Worm (Caenorhabditis elegans) whole organism, L4 larva: ENCODE data around the gene C08E3.15.

Experiments
- F26F4.8 ChIP-seq: fragments of 200-800 bp; sonication (Bioruptor generic); conservative IDR thresholded peaks from 2 replicates; pipeline ENCODE4 v1.3.6; 2022; ENCODE audit warnings: missing genetic modification characterization, missing compliant biosample characterization
- F37D6.2 ChIP-seq: sonication (generic microtip); optimal IDR thresholded peaks from 2 replicates; lab custom pipeline; 2016; ENCODE audit warnings: mild to moderate bottlenecking, missing genetic modification characterization, missing compliant biosample characterization
- R02D3.7 ChIP-seq: fragments of 150-350 bp; sonication (generic microtip); optimal IDR thresholded peaks from 3 replicates; lab custom pipeline; 2014; ENCODE audit warnings: missing biosample characterization, missing genetic modification characterization
- T20F7.1 ChIP-seq: fragments of 200-800 bp; sonication (Bioruptor generic); optimal IDR thresholded peaks from 2 replicates; lab custom pipeline; 2018; ENCODE audit warnings: mild to moderate bottlenecking, missing genetic modification characterization, missing compliant biosample characterization
- Y105C5A.15 ChIP-seq: fragments of 200-800 bp; sonication (Bioruptor generic); IDR thresholded peaks from 2 replicates; pipeline ENCODE4 v1.3.6; 2022; ENCODE audit warnings: missing genetic modification characterization, missing compliant biosample characterization
- Y5F2A.4 ChIP-seq: fragments of 200-800 bp; sonication (Bioruptor generic); optimal IDR thresholded peaks from 2 replicates; lab custom pipeline; 2018; ENCODE audit warnings: mild to moderate bottlenecking, missing genetic modification characterization, missing compliant biosample characterization
- Y75B8A.6 ChIP-seq: fragments of 200-800 bp; sonication (Bioruptor generic); IDR thresholded peaks from 2 replicates; pipeline ENCODE4 v1.3.6; 2022; ENCODE audit warnings: missing genetic modification reagents, missing genetic modification characterization, missing compliant biosample characterization
- attf-4 ChIP-seq: sonication (generic microtip); optimal IDR thresholded peaks from 3 replicates; lab custom pipeline; 2017; ENCODE audit warnings: missing biosample characterization, missing genetic modification characterization
- ceh-28 ChIP-seq: fragments of 150-350 bp; optimal IDR thresholded peaks from 2 replicates; lab custom pipeline; 2014; ENCODE audit warnings: missing biosample characterization, missing genetic modification reagents, missing genetic modification characterization
- ceh-62 ChIP-seq: sonication (generic microtip); optimal IDR thresholded peaks from 2 replicates; lab custom pipeline; 2017; ENCODE audit warnings: missing biosample characterization, missing genetic modification characterization
- ctbp-1 ChIP-seq: fragments of 200-800 bp; sonication (Bioruptor generic); IDR thresholded peaks from 2 replicates; pipeline ENCODE4 v1.3.6; 2022; ENCODE audit warnings: missing genetic modification reagents, missing genetic modification characterization, missing compliant biosample characterization
- daf-12 ChIP-seq: fragments of 150-350 bp; optimal IDR thresholded peaks from 2 replicates; lab custom pipeline; 2014; ENCODE audit warnings: missing biosample characterization, missing genetic modification reagents, missing genetic modification characterization
- daf-19 ChIP-seq: fragments of 200-800 bp; sonication (Bioruptor generic); conservative IDR thresholded peaks from 2 replicates; pipeline ENCODE4 v1.3.6; 2022; ENCODE audit warnings: missing genetic modification characterization, missing compliant biosample characterization
- dmd-9 ChIP-seq: fragments of 200-800 bp; sonication (Bioruptor generic); IDR thresholded peaks from 2 replicates; pipeline ENCODE4 v1.3.6; 2022; ENCODE audit warnings: missing genetic modification reagents, missing genetic modification characterization, missing compliant biosample characterization
- duxl-1 ChIP-seq: sonication (generic microtip); optimal IDR thresholded peaks from 2 replicates; lab custom pipeline; 2016; ENCODE audit warnings: mild to moderate bottlenecking, missing genetic modification characterization, moderate library complexity, missing compliant biosample characterization; ENCODE audit not compliant: poor library complexity
- dve-1 ChIP-seq: sonication (generic microtip); optimal IDR thresholded peaks from 2 replicates; lab custom pipeline; 2017; ENCODE audit warnings: antibody characterized with exemption, mild to moderate bottlenecking, missing genetic modification characterization, missing compliant biosample characterization; ENCODE audit not compliant: insufficient read depth
- egl-43 ChIP-seq: fragments of 200-800 bp; sonication (Bioruptor generic); IDR thresholded peaks from 2 replicates; pipeline ENCODE4 v1.3.6; 2022; ENCODE audit warnings: missing genetic modification reagents, missing genetic modification characterization, missing compliant biosample characterization
- fkh-10 ChIP-seq: fragments of 150-350 bp; optimal IDR thresholded peaks from 2 replicates; lab custom pipeline; 2014; ENCODE audit warnings: missing biosample characterization, missing genetic modification reagents, missing genetic modification characterization
- gei-8 ChIP-seq: fragments of 200-800 bp; sonication (Bioruptor generic); optimal IDR thresholded peaks from 2 replicates; lab custom pipeline; 2018; ENCODE audit warnings: mild to moderate bottlenecking, missing genetic modification characterization, missing compliant biosample characterization
- hif-1 ChIP-seq, 2 experiments: sonication (generic microtip); optimal IDR thresholded peaks; 2 replicates each; lab custom pipeline; 2016 to 2017; ENCODE audit warnings: missing compliant biosample characterization in 2 of 2, missing genetic modification characterization in 2 of 2, missing genetic modification reagents in 2 of 2, missing genotype in 2 of 2, mild to moderate bottlenecking in 1 of 2
- hlh-30 ChIP-seq: sonication (generic microtip); optimal IDR thresholded peaks from 2 replicates; lab custom pipeline; 2017; ENCODE audit warnings: antibody characterized with exemption, mild to moderate bottlenecking, missing genetic modification characterization, missing compliant biosample characterization; ENCODE audit not compliant: insufficient read depth
- jun-1 ChIP-seq: fragments of 150-350 bp; optimal IDR thresholded peaks from 2 replicates; lab custom pipeline; 2014; ENCODE audit warnings: missing biosample characterization, missing genetic modification reagents, missing genetic modification characterization
- lin-1 ChIP-seq: fragments of 200-800 bp; sonication (Bioruptor generic); IDR thresholded peaks from 2 replicates; pipeline ENCODE4 v1.3.6; 2022; ENCODE audit warnings: missing genetic modification reagents, missing genetic modification characterization, missing compliant biosample characterization
- lin-29 ChIP-seq: fragments of 200-800 bp; sonication (Bioruptor generic); IDR thresholded peaks from 2 replicates; pipeline ENCODE4 v1.3.6; 2022; ENCODE audit warnings: missing genetic modification reagents, missing genetic modification characterization, missing compliant biosample characterization
- lin-38 ChIP-seq: fragments of 200-800 bp; sonication (Bioruptor generic); IDR thresholded peaks from 2 replicates; pipeline ENCODE4 v1.3.6; 2022; ENCODE audit warnings: missing genetic modification reagents, missing genetic modification characterization, missing compliant biosample characterization
- mxl-3 ChIP-seq: fragments of 200-800 bp; sonication (Bioruptor generic); optimal IDR thresholded peaks from 2 replicates; lab custom pipeline; 2018; ENCODE audit warnings: mild to moderate bottlenecking, missing genetic modification characterization, missing compliant biosample characterization
- nhr-10 ChIP-seq: fragments of 150-350 bp; optimal IDR thresholded peaks from 2 replicates; lab custom pipeline; 2014; ENCODE audit warnings: missing biosample characterization, missing genetic modification characterization
- nhr-237 ChIP-seq: sonication (generic microtip); optimal IDR thresholded peaks from 2 replicates; lab custom pipeline; 2017; ENCODE audit warnings: missing biosample characterization, missing genetic modification characterization
- nhr-42 ChIP-seq: fragments of 200-800 bp; sonication (Bioruptor generic); IDR thresholded peaks from 2 replicates; pipeline ENCODE4 v1.3.6; 2022; ENCODE audit warnings: missing genetic modification characterization, missing compliant biosample characterization
- nhr-6 ChIP-seq: fragments of 150-350 bp; optimal IDR thresholded peaks from 2 replicates; lab custom pipeline; 2014; ENCODE audit warnings: missing biosample characterization, missing genetic modification characterization
- nhr-76 ChIP-seq: fragments of 150-350 bp; optimal IDR thresholded peaks from 2 replicates; lab custom pipeline; 2014; ENCODE audit warnings: missing biosample characterization, missing genetic modification characterization
- php-3 ChIP-seq: fragments of 200-800 bp; sonication (Bioruptor generic); IDR thresholded peaks from 2 replicates; pipeline ENCODE4 v1.3.6; 2022; ENCODE audit warnings: missing genetic modification reagents, missing genetic modification characterization, missing compliant biosample characterization
- rbr-2 ChIP-seq: sonication (generic microtip); optimal IDR thresholded peaks from 2 replicates; lab custom pipeline; 2016; ENCODE audit warnings: missing genotype, missing genetic modification characterization, missing compliant biosample characterization
- skn-1 ChIP-seq: fragments of 150-350 bp; optimal IDR thresholded peaks from 2 replicates; lab custom pipeline; 2014; ENCODE audit warnings: missing biosample characterization, missing genetic modification characterization
- unc-130 ChIP-seq: sonication (generic microtip); optimal IDR thresholded peaks from 2 replicates; lab custom pipeline; 2016; ENCODE audit warnings: missing genetic modification reagents, missing genetic modification characterization, missing compliant biosample characterization
- vab-7 ChIP-seq: fragments of 200-800 bp; sonication (Bioruptor generic); IDR thresholded peaks from 2 replicates; pipeline ENCODE4 v1.3.6; 2022; ENCODE audit warnings: missing genetic modification reagents, missing genetic modification characterization, missing compliant biosample characterization
- zfp-2 ChIP-seq: sonication (generic microtip); optimal IDR thresholded peaks from 2 replicates; lab custom pipeline; 2016; ENCODE audit warnings: mild to moderate bottlenecking, missing genetic modification characterization, missing compliant biosample characterization
- zip-2 ChIP-seq: fragments of 150-350 bp; optimal IDR thresholded peaks from 2 replicates; lab custom pipeline; 2014; ENCODE audit warnings: missing biosample characterization, missing genetic modification characterization
- ztf-7 ChIP-seq: fragments of 150-350 bp; optimal IDR thresholded peaks from 2 replicates; lab custom pipeline; 2014; ENCODE audit warnings: missing biosample characterization, missing genetic modification characterization

The C08E3.15 gene

DNA sequence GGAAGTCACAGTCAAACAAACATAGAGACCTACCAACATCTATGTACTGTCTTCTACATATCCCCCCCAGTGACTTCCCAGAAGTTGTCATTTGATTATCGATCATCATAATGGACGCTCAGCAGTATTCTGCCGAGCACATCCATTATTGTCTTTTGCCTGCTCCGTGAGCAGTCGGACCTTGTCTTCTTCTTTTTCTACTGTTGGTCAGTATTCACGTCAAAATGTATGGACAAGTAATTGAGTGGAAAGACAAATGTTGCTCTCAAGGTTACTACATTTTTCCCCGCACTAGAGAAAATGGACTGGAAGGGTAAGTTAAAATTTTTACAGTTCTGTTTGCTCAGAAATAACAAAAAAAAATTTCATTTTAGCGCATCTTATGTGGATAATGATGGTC is 27.2 kb upstream of the C08E3.15 start, which contains the start of gene btb-12:
btb-12 (plus strand) TSS at position 301 of the 400 bp plus-strand sequence.
- TF ChIP-seq attf-4 (tag; lab: Kevin White, UChicago), result no peak
- TF ChIP-seq mxl-3, result no peak
- TF ChIP-seq egl-43 (GFP tag; lab: Robert Waterston, UW), result no peak
- no peak for TF ChIP-seq fkh-10 (GFP tag; lab: Kevin White, UChicago)
- TF ChIP-seq hlh-30 (tag; lab: Kevin White, UChicago), result no peak
- no peak for TF ChIP-seq nhr-6 (tag; lab: Kevin White, UChicago)
- TF ChIP-seq ceh-62 (tag; lab: Kevin White, UChicago), result no peak
- TF ChIP-seq Y105C5A.15 (GFP tag; lab: Robert Waterston, UW), result no peak
- no peak for TF ChIP-seq lin-38 (GFP tag; lab: Robert Waterston, UW)
- no peak for TF ChIP-seq nhr-76
- no peak for TF ChIP-seq nhr-42 (GFP tag; lab: Robert Waterston, UW)
- TF ChIP-seq rbr-2 (tag; lab: Kevin White, UChicago), result no peak
- TF ChIP-seq nhr-10 (tag; lab: Kevin White, UChicago), result no peak
- TF ChIP-seq nhr-237, result no peak
- TF ChIP-seq unc-130 (GFP tag; lab: Kevin White, UChicago), result no peak
- TF ChIP-seq lin-29, result no peak
- TF ChIP-seq Y5F2A.4 (GFP tag; lab: Kevin White, UChicago), result no peak
- TF ChIP-seq zfp-2 (tag; lab: Kevin White, UChicago), result no peak
- TF ChIP-seq, all 104 proteins: peak for 0

DNA sequence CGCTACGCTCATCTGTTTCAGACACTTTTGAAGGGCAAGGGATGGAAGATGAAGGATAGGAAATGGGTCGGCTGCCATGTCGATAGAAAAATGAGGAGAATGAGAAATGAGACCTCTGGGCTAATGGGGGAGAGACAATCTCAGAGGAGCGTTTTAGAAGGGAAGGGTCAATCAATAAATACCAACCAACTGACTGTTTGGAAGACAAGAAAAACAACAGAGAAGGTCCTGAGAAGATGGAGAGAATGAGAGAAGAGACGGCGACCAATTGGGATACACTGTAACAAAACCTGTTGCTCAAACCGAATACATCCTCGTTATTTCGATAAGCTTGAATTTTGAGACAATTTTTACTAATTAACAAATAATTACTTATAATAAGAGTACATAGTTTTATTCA is 25.7 kb upstream of the C08E3.15 start, which contains the start of gene fbxb-15:
fbxb-15 (minus strand) TSS at position 101 of the 400 bp plus-strand sequence.
- TF ChIP-seq Y75B8A.6 (no peak), ztf-7 (tag; lab: Kevin White, UChicago) (no peak), ceh-28 (tag; lab: Kevin White, UChicago) (no peak), duxl-1 (tag; lab: Kevin White, UChicago) (no peak), daf-12 (no peak), ctbp-1 (GFP tag; lab: Robert Waterston, UW) (no peak), jun-1 (tag; lab: Kevin White, UChicago) (no peak), egl-43 (GFP tag; lab: Robert Waterston, UW) (no peak), dmd-9 (GFP tag; lab: Robert Waterston, UW) (no peak), R02D3.7 (tag; lab: Kevin White, UChicago) (no peak), php-3 (GFP tag; lab: Robert Waterston, UW) (no peak), F26F4.8 (GFP tag; lab: Robert Waterston, UW) (no peak), dve-1 (tag; lab: Kevin White, UChicago) (no peak)
- TF ChIP-seq, all 104 proteins: peak for 0

DNA sequence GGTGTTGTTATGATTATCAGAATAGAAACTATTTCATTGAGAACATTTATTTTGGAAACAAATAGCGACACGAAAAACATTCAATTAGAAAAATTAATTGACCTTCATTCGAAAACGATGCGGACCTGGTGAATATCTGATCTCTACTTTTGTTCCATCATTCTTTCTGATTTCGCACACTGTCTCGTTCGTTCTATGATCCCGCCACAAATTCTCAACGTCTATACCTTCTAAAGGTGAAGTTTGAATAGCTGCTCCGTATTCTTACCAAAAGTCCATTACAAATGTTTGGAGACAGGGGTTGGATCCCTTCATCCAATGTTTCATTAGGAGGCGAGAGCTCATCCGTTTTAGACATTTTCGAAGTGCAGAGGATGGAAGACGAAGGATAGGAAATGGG is 24.1 kb upstream of the C08E3.15 start, which contains the start of gene fbxb-16:
fbxb-16 (minus strand) TSS at position 101 of the 400 bp plus-strand sequence.
- TF ChIP-seq daf-19 (GFP tag; lab: Robert Waterston, UW), result no peak
- TF ChIP-seq, all 104 proteins: peak for 0

DNA sequence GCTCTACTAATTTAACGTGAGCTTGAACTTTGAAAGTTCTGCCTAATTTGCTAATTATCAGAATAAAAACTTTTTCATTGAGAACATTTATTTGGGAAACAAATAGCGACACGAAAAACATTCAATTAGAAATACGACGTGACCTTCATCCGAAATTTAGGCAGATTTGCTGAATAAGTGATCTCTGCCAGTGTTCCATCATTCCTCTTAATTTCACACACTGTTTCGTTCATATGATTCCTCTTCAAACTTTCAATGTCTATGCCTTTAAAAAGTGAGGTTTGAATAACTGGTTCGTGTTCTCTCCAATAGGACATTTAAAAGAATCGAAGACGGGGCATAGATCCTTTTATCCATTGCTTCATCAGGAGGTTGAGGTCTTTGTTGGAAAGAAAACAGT is 22.8 kb upstream of the C08E3.15 start, which contains the start of gene fbxb-20:
fbxb-20 (minus strand) TSS at position 101 of the 400 bp plus-strand sequence.
- TF ChIP-seq hif-1 (tag; optimal IDR thresholded peaks at IDR 0.05; lab: Kevin White, UChicago) (no peak), skn-1 (tag; lab: Kevin White, UChicago) (no peak), ceh-62 (tag; lab: Kevin White, UChicago) (no peak), vab-7 (GFP tag; lab: Robert Waterston, UW) (no peak), jun-1 (tag; lab: Kevin White, UChicago) (no peak), mxl-3 (no peak), lin-1 (GFP tag; lab: Robert Waterston, UW) (no peak), F37D6.2 (no peak), zip-2 (tag; lab: Kevin White, UChicago) (no peak), ctbp-1 (GFP tag; lab: Robert Waterston, UW) (no peak), gei-8 (GFP tag; lab: Kevin White, UChicago) (no peak), Y5F2A.4 (GFP tag; lab: Kevin White, UChicago) (no peak), T20F7.1 (GFP tag; lab: Kevin White, UChicago) (no peak), php-3 (GFP tag; lab: Robert Waterston, UW) (no peak)
